Worm (Caenorhabditis elegans) whole organism, late embryonic: Measurements from ENCODE around the gene F49C5.9.

ENCODE experiments used
- C08G9.2 ChIP-seq: sonication (generic microtip); optimal IDR thresholded peaks from 2 replicates; lab custom pipeline; 2016; ENCODE audit warnings: mild to moderate bottlenecking, missing genetic modification characterization, moderate library complexity, missing compliant biosample characterization
- K02D7.2 ChIP-seq: sonication (generic microtip); optimal IDR thresholded peaks from 2 replicates; lab custom pipeline; 2017; ENCODE audit warnings: mild to moderate bottlenecking, missing genetic modification characterization, missing compliant biosample characterization
- K09A11.1 ChIP-seq: sonication (generic microtip); optimal IDR thresholded peaks from 2 replicates; lab custom pipeline; 2017; ENCODE audit warnings: antibody characterized with exemption, mild to moderate bottlenecking, missing genetic modification characterization, missing compliant biosample characterization; ENCODE audit not compliant: insufficient read depth
- T23F11.4 ChIP-seq: fragments of 200-800 bp; sonication (Bioruptor generic); optimal IDR thresholded peaks from 2 replicates; lab custom pipeline; 2018; ENCODE audit warnings: mild to moderate bottlenecking, missing genetic modification characterization, missing compliant biosample characterization
- Y22D7AL.16 ChIP-seq: sonication (generic microtip); optimal IDR thresholded peaks from 2 replicates; lab custom pipeline; 2016; ENCODE audit warnings: missing genetic modification characterization, missing compliant biosample characterization
- ahr-1 ChIP-seq: sonication (generic microtip); optimal IDR thresholded peaks from 2 replicates; lab custom pipeline; 2016; ENCODE audit warnings: missing genetic modification characterization, missing compliant biosample characterization
- ama-1 ChIP-seq: fragments of 150-350 bp; optimal IDR thresholded peaks from 2 replicates; lab custom pipeline; 2014
- ceh-14 ChIP-seq: sonication (generic microtip); optimal IDR thresholded peaks from 2 replicates; lab custom pipeline; 2016; ENCODE audit warnings: missing genotype, missing genetic modification characterization, missing compliant biosample characterization
- ceh-19 ChIP-seq: fragments of 200-800 bp; sonication (Bioruptor generic); optimal IDR thresholded peaks from 2 replicates; lab custom pipeline; 2018; ENCODE audit warnings: mild to moderate bottlenecking, missing genetic modification characterization, missing compliant biosample characterization
- ceh-2 ChIP-seq: sonication (generic microtip); optimal IDR thresholded peaks from 2 replicates; lab custom pipeline; 2016; ENCODE audit warnings: missing genotype, missing genetic modification characterization, missing compliant biosample characterization
- ceh-24 ChIP-seq: sonication (generic microtip); optimal IDR thresholded peaks from 2 replicates; lab custom pipeline; 2016; ENCODE audit warnings: mild to moderate bottlenecking, missing genetic modification characterization, missing compliant biosample characterization
- ceh-30 ChIP-seq: fragments of 150-350 bp; optimal IDR thresholded peaks from 2 replicates; lab custom pipeline; 2014; ENCODE audit warnings: missing biosample characterization, missing genetic modification characterization
- ceh-45 ChIP-seq: fragments of 200-800 bp; sonication (Bioruptor generic); IDR thresholded peaks from 2 replicates; pipeline ENCODE4 v1.3.6; 2022; ENCODE audit warnings: missing genetic modification reagents, missing genetic modification characterization, missing compliant biosample characterization
- ceh-6 ChIP-seq: fragments of 200-800 bp; sonication (Bioruptor generic); optimal IDR thresholded peaks from 2 replicates; lab custom pipeline; 2018; ENCODE audit warnings: mild to moderate bottlenecking, missing genetic modification characterization, missing compliant biosample characterization
- ceh-9 ChIP-seq: sonication (generic microtip); optimal IDR thresholded peaks from 2 replicates; lab custom pipeline; 2016; ENCODE audit warnings: mild to moderate bottlenecking, missing genetic modification characterization, inconsistent platforms, missing compliant biosample characterization
- che-1 ChIP-seq: sonication (generic microtip); optimal IDR thresholded peaks from 2 replicates; lab custom pipeline; 2016; ENCODE audit warnings: mild to moderate bottlenecking, missing genetic modification characterization, missing compliant biosample characterization
- dmd-4 ChIP-seq: sonication (generic microtip); optimal IDR thresholded peaks from 2 replicates; lab custom pipeline; 2016; ENCODE audit warnings: borderline replicate concordance, missing genetic modification characterization, missing compliant biosample characterization
- dve-1 ChIP-seq: sonication (generic microtip); optimal IDR thresholded peaks from 2 replicates; lab custom pipeline; 2017; ENCODE audit warnings: antibody characterized with exemption, mild to moderate bottlenecking, missing genetic modification characterization, missing compliant biosample characterization
- elt-2 ChIP-seq: sonication (generic microtip); optimal IDR thresholded peaks from 2 replicates; lab custom pipeline; 2016; ENCODE audit warnings: missing genetic modification reagents, missing genetic modification characterization, missing compliant biosample characterization
- ets-4 ChIP-seq: sonication (generic microtip); optimal IDR thresholded peaks from 2 replicates; lab custom pipeline; 2016; ENCODE audit warnings: missing genetic modification characterization, missing compliant biosample characterization
- eyg-1 ChIP-seq: sonication (generic microtip); optimal IDR thresholded peaks from 2 replicates; lab custom pipeline; 2016; ENCODE audit warnings: missing genotype, missing genetic modification characterization, missing compliant biosample characterization
- fax-1 ChIP-seq: sonication (generic microtip); optimal IDR thresholded peaks from 2 replicates; lab custom pipeline; 2016; ENCODE audit warnings: missing genotype, missing genetic modification characterization, missing compliant biosample characterization
- fkh-6 ChIP-seq: sonication (generic microtip); optimal IDR thresholded peaks from 2 replicates; lab custom pipeline; 2016; ENCODE audit warnings: missing genetic modification characterization, missing compliant biosample characterization
- gmeb-2 ChIP-seq: sonication (generic microtip); optimal IDR thresholded peaks from 2 replicates; lab custom pipeline; 2016; ENCODE audit warnings: missing genetic modification characterization, inconsistent platforms, missing compliant biosample characterization
- hlh-15 ChIP-seq: sonication (generic microtip); optimal IDR thresholded peaks from 2 replicates; lab custom pipeline; 2016; ENCODE audit warnings: missing genetic modification characterization, missing compliant biosample characterization
- hlh-6 ChIP-seq: sonication (generic microtip); optimal IDR thresholded peaks from 2 replicates; lab custom pipeline; 2016; ENCODE audit warnings: missing genotype, missing genetic modification characterization, missing compliant biosample characterization
- hlh-8 ChIP-seq: sonication (generic microtip); optimal IDR thresholded peaks from 2 replicates; lab custom pipeline; 2016; ENCODE audit warnings: missing genotype, missing genetic modification characterization, missing compliant biosample characterization
- lim-6 ChIP-seq: sonication (generic microtip); optimal IDR thresholded peaks from 2 replicates; lab custom pipeline; 2016; ENCODE audit warnings: missing genetic modification characterization, missing compliant biosample characterization
- lin-11 ChIP-seq: fragments of 200-800 bp; sonication (Bioruptor generic); optimal IDR thresholded peaks from 2 replicates; lab custom pipeline; 2018; ENCODE audit warnings: mild to moderate bottlenecking, missing genetic modification characterization, missing compliant biosample characterization
- madf-2 ChIP-seq: sonication (generic microtip); optimal IDR thresholded peaks from 2 replicates; lab custom pipeline; 2017; ENCODE audit warnings: missing genetic modification characterization, missing compliant biosample characterization
- mec-3 ChIP-seq: sonication (generic microtip); optimal IDR thresholded peaks from 2 replicates; lab custom pipeline; 2016; ENCODE audit warnings: borderline replicate concordance, missing genetic modification characterization, missing compliant biosample characterization
- nfya-1 ChIP-seq: sonication (generic microtip); optimal IDR thresholded peaks from 2 replicates; lab custom pipeline; 2017; ENCODE audit warnings: missing genetic modification characterization, mild to moderate bottlenecking, missing compliant biosample characterization, antibody characterized with exemption, moderate library complexity
- odd-2 ChIP-seq: sonication (generic microtip); optimal IDR thresholded peaks from 2 replicates; lab custom pipeline; 2017; ENCODE audit warnings: antibody characterized with exemption, mild to moderate bottlenecking, missing genetic modification characterization, missing compliant biosample characterization
- pag-3 ChIP-seq: sonication (generic microtip); optimal IDR thresholded peaks from 2 replicates; lab custom pipeline; 2016; ENCODE audit warnings: missing compliant biosample characterization, missing genetic modification characterization, borderline replicate concordance
- pax-1 ChIP-seq: fragments of 150-350 bp; optimal IDR thresholded peaks from 2 replicates; lab custom pipeline; 2014; ENCODE audit warnings: missing biosample characterization, missing genetic modification characterization
- pha-2 ChIP-seq: sonication (generic microtip); optimal IDR thresholded peaks from 2 replicates; lab custom pipeline; 2017; ENCODE audit warnings: mild to moderate bottlenecking, missing genetic modification characterization, missing compliant biosample characterization
- pqm-1 ChIP-seq: sonication (generic microtip); optimal IDR thresholded peaks from 2 replicates; lab custom pipeline; 2016; ENCODE audit warnings: missing genetic modification characterization, missing compliant biosample characterization
- pros-1 ChIP-seq: fragments of 150-350 bp; optimal IDR thresholded peaks from 2 replicates; lab custom pipeline; 2014; ENCODE audit warnings: missing biosample characterization, missing genetic modification reagents, missing genetic modification characterization
- sox-2 ChIP-seq: fragments of 200-800 bp; sonication (Bioruptor generic); IDR thresholded peaks from 2 replicates; pipeline ENCODE4 v1.3.6; 2022; ENCODE audit warnings: missing genetic modification reagents, missing genetic modification characterization, missing compliant biosample characterization
- tbx-2 ChIP-seq: sonication (generic microtip); optimal IDR thresholded peaks from 2 replicates; lab custom pipeline; 2016; ENCODE audit warnings: missing genetic modification characterization, missing compliant biosample characterization
- tbx-7 ChIP-seq: sonication (generic microtip); optimal IDR thresholded peaks from 2 replicates; lab custom pipeline; 2016; ENCODE audit warnings: missing genotype, missing genetic modification characterization, missing compliant biosample characterization
- ttx-3 ChIP-seq: sonication (generic microtip); optimal IDR thresholded peaks from 2 replicates; lab custom pipeline; 2016; ENCODE audit warnings: missing genetic modification reagents, missing genetic modification characterization, missing compliant biosample characterization
- unc-42 ChIP-seq: sonication (generic microtip); optimal IDR thresholded peaks from 2 replicates; lab custom pipeline; 2016; ENCODE audit warnings: missing genotype, missing genetic modification characterization, missing compliant biosample characterization
- unc-55 ChIP-seq: sonication (generic microtip); optimal IDR thresholded peaks from 2 replicates; lab custom pipeline; 2017; ENCODE audit warnings: missing biosample characterization, missing genetic modification reagents, missing genetic modification characterization
- unc-86 ChIP-seq: sonication (generic microtip); optimal IDR thresholded peaks from 2 replicates; lab custom pipeline; 2016; ENCODE audit warnings: missing genetic modification characterization, missing compliant biosample characterization
- zip-5 ChIP-seq: sonication (generic microtip); optimal IDR thresholded peaks from 2 replicates; lab custom pipeline; 2016; ENCODE audit warnings: missing genetic modification characterization, missing compliant biosample characterization

F49C5.9 gene

DNA sequence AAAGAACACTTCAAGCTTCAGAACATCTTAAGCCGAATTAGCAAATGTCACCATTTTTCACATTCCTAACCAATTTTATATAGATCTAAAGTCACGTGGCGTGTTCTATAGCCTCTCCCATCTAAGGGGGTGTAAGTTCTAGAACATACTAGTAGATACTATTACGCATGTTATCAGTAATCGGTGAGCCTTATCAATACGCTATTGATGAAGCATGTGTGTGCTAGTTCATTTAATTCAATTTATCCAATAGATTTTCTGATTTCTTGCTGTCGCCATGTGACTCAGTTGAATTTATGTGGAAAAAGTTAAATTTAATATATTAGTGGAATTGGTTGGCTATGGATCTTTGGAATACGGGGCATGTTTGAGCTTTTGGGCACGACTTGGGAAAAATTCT is 37.9 kb downstream of the F49C5.9 start (continued):
- TF ChIP-seq ceh-9 (tag; lab: Kevin White, UChicago), result no peak

DNA sequence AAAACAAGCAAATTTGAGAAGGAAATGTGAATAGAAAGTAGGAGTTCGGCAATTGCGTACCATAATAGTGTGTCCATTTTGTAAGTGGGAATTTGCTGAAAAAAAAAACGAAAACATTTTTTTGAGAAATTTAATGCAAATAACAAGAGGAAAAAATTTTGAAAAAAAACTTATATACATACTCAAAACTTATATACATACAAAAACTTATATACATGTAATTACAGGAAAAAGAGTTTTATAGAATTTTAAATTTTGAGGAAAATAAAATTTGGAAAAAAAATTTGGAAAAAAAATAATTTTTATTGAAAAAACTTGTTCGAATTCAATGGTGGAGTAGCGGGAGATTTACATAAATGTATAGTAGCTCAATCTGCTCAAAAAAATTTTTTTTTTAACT is 41.6 kb downstream of the F49C5.9 start, which contains the start of gene ador-1:
Gene ador-1, minus strand, starts transcription at position 101 of the 400 bp plus-strand sequence.
- TF ChIP-seq eyg-1 (tag; lab: Kevin White, UChicago), result no peak
- no peak for TF ChIP-seq lim-6 (tag; lab: Kevin White, UChicago)
- TF ChIP-seq ceh-45, result no peak
- no peak for TF ChIP-seq C08G9.2 (tag; lab: Kevin White, UChicago)
- TF ChIP-seq tbx-7 (tag; lab: Kevin White, UChicago), result no peak
- TF ChIP-seq unc-55 (GFP tag; lab: Kevin White, UChicago), result no peak
- TF ChIP-seq pros-1, result no peak
- no peak for TF ChIP-seq K02D7.2 (tag; lab: Kevin White, UChicago)
- TF ChIP-seq zip-5 (tag; lab: Kevin White, UChicago), result no peak
- TF ChIP-seq T23F11.4 (GFP tag; lab: Kevin White, UChicago), result no peak
- TF ChIP-seq ceh-24 (tag; lab: Kevin White, UChicago), result no peak
- no peak for TF ChIP-seq ceh-2 (tag; lab: Kevin White, UChicago)
- no peak for TF ChIP-seq pag-3 (tag; lab: Kevin White, UChicago)
- no peak for TF ChIP-seq dmd-4
- no peak for TF ChIP-seq nfya-1 (tag; lab: Kevin White, UChicago)
- no peak for TF ChIP-seq ttx-3 (tag; lab: Kevin White, UChicago)

DNA sequence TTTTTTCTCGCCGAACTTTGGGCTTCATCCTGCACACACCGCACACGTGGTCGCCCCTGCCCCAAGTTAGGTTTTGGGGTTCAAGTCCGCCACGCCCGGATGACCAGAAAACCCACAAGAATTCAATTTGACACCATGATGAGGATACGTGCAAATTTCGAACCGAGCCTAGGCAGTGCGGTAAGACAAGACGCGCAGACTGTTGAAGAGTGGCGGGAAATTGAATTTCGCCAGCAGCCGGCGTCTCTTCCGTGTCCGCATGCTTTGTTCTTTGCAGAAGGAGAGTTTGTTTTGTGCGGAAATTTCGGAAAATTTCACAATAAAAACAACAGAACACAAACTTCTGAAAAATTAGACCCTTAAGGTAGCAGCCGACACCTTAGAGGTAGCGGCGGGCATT is 44.5 kb downstream of the F49C5.9 start:
- TF ChIP-seq unc-42 (tag; lab: Kevin White, UChicago) (peak; percentile 92), che-1 (no peak)

DNA sequence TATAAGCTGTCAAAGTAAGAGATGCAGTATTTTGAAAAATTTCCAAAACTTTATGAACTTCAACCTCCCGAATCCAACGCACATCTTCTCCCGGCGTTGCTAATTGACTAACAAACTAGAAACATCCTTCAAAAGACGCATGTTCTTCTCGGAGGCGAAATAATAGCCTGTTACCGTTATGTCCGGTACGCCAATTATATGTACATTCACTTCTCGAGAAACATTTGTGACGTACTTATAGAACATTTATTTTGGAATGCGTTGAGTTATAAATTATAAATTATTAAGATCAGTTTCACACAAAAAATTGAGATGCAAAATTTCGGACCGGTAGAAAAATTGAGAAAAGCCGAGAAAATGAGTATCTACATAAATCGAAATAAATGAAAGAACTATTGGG is 47.5 kb downstream of the F49C5.9 start, which contains the start of gene T21B4.3:
Gene T21B4.3, minus strand, starts transcription at position 101 of the 400 bp plus-strand sequence.
- TF ChIP-seq pha-2 (tag; lab: Kevin White, UChicago) (no peak), pag-3 (tag; lab: Kevin White, UChicago) (no peak), ceh-14 (tag; lab: Kevin White, UChicago) (no peak), odd-2 (tag; lab: Kevin White, UChicago) (no peak), ama-1 (lab: Kevin White, UChicago) (no peak), Y22D7AL.16 (tag; lab: Kevin White, UChicago) (no peak), ets-4 (tag; lab: Kevin White, UChicago) (no peak), unc-86 (tag; lab: Kevin White, UChicago) (no peak), dve-1 (tag; lab: Kevin White, UChicago) (no peak), sox-2 (no peak), mec-3 (no peak), pros-1 (no peak), dmd-4 (no peak), elt-2 (no peak), K09A11.1 (tag; lab: Kevin White, UChicago) (no peak), hlh-8 (tag; lab: Kevin White, UChicago) (no peak), K02D7.2 (tag; lab: Kevin White, UChicago) (no peak), lin-11 (tag; lab: Kevin White, UChicago) (no peak)

DNA sequence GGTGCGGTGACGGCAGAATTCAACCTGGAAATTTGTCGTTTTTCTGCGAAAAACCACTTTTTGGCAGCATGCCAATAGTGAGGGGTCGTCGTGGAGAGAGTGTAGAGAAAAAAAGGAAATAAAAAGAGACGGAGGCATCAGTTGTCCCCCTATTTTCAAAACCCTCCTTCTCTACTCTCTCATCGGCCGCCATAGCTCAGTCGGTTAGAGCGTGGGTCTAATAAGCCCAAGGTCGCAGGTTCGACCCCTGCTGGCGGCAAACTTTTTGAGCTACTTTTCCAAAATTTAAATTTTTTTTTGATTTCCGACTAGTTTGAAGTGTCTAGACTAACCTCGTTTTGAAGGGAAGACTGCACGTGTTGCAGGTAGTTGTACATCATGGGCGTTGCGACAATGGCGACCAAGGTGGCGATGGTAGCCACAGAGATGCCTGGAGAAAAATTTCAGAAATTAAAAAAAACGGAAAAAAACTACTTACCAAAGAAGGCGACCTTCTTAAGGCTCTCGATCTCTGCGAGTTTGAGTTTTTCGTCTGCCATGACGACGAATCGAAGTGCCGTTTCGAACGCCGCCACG is 49.8 kb downstream of the F49C5.9 start, which contains the start of gene col-85:
Gene col-85, minus strand, starts transcription at position 540 of the 576 bp plus-strand sequence.
- TF ChIP-seq fkh-6 (tag; lab: Kevin White, UChicago), result peak; percentile 95
- peak; percentile 86 for TF ChIP-seq ahr-1 (tag; lab: Kevin White, UChicago)
- TF ChIP-seq dve-1 (tag; lab: Kevin White, UChicago), result peak; percentile 81
- peak; percentile 91 for TF ChIP-seq hlh-15 (tag; lab: Kevin White, UChicago)
- TF ChIP-seq gmeb-2 (tag; lab: Kevin White, UChicago), result peak; percentile 98
- TF ChIP-seq tbx-2 (tag; lab: Kevin White, UChicago), result peak; percentile 92
- TF ChIP-seq madf-2, result peak; percentile 93
- peak; percentile 79 for TF ChIP-seq odd-2 (tag; lab: Kevin White, UChicago)
- TF ChIP-seq T23F11.4 (GFP tag; lab: Kevin White, UChicago), result peak; percentile 97
- peak; percentile 95 for TF ChIP-seq hlh-6
- TF ChIP-seq fax-1 (tag; lab: Kevin White, UChicago), result peak; percentile 88
- peak; percentile 94 for TF ChIP-seq ceh-19
- TF ChIP-seq ceh-30 (tag; lab: Kevin White, UChicago), result peak; percentile 3
- TF ChIP-seq pqm-1, result peak; percentile 86
- peak; percentile 91 for TF ChIP-seq ceh-6 (GFP tag; lab: Kevin White, UChicago)
- TF ChIP-seq pax-1, result no peak
